Fruit fly (Drosophila melanogaster) whole organism, adult: ENCODE data around the gene CG14891.

Source experiments
- CG1620 ChIP-seq: fragments of 200-800 bp; sonication (Bioruptor generic); optimal IDR thresholded peaks from 2 replicates; lab custom pipeline; 2016; ENCODE audit warnings: missing biosample characterization, missing genetic modification characterization
- CG5204 ChIP-seq: fragments of 200-800 bp; sonication (Bioruptor generic); optimal IDR thresholded peaks from 2 replicates; lab custom pipeline; 2016; ENCODE audit warnings: missing biosample characterization, missing genetic modification characterization
- CG7045 ChIP-seq: fragments of 200-800 bp; sonication (Bioruptor generic); optimal IDR thresholded peaks from 2 replicates; lab custom pipeline; 2017; ENCODE audit warnings: missing biosample characterization, mild to moderate bottlenecking, missing genetic modification characterization
- Crg-1 ChIP-seq: fragments of 200-800 bp; sonication (Bioruptor generic); optimal IDR thresholded peaks from 2 replicates; lab custom pipeline; 2016; ENCODE audit warnings: missing biosample characterization, missing genetic modification characterization
- cnc ChIP-seq, 2 experiments: fragments of >200 bp; optimal IDR thresholded peaks; 2 replicates each; lab custom pipeline; 2017
- tj ChIP-seq: fragments of 200-800 bp; sonication (Bioruptor generic); optimal IDR thresholded peaks from 3 replicates; lab custom pipeline; 2017; ENCODE audit warnings: missing biosample characterization, mild to moderate bottlenecking, missing genetic modification characterization, moderate library complexity
- toe ChIP-seq: fragments of 200-800 bp; sonication (Bioruptor generic); optimal IDR thresholded peaks from 2 replicates; lab custom pipeline; 2016; ENCODE audit warnings: missing biosample characterization, missing genetic modification characterization

DNA sequence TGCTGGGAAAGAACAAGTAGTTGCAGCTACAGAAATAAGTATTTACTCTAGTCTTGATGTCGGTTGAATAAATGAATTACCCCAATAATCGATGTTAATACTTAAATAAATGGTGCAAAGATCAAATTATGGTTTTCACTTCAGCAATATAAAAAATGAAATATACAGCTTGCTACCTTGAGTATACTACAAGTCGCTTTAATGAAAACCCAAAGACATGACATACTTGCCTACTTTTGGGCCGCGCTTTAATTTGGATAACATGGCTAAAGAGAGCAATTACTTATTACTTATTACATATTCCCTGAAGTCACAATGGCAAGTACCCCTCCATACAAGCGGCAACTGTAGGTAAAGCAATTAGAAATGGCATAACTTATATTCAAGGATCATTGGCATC is 39.9 kb downstream of the CG14891 start:
- TF ChIP-seq tj (GFP tag; lab: Kevin White, UChicago) (no peak), CG7045 (GFP tag; lab: Kevin White, UChicago) (no peak), CG1620 (GFP tag; lab: Kevin White, UChicago) (no peak), CG5204 (GFP tag; lab: Kevin White, UChicago) (no peak), Crg-1 (GFP tag; lab: Kevin White, UChicago) (no peak), cnc (optimal IDR thresholded peaks at IDR 0.05; lab: Kevin White, UChicago) (no peak), toe (no peak)
